Worm (Caenorhabditis elegans) whole organism, L4 larva: ENCODE measurements around the gene tbx-7.

ENCODE experiments used
- F37D6.2 ChIP-seq: sonication (generic microtip); optimal IDR thresholded peaks from 2 replicates; lab custom pipeline; 2016; ENCODE audit warnings: mild to moderate bottlenecking, missing genetic modification characterization, missing compliant biosample characterization
- F44E2.7 ChIP-seq: fragments of 200-800 bp; sonication (Bioruptor generic); IDR thresholded peaks from 2 replicates; pipeline ENCODE4 v2.1.2; 2022; ENCODE audit warnings: missing genetic modification characterization, missing compliant biosample characterization
- F49E8.2 ChIP-seq: sonication (generic microtip); optimal IDR thresholded peaks from 2 replicates; lab custom pipeline; 2016; ENCODE audit warnings: missing compliant biosample characterization, mild to moderate bottlenecking, missing genetic modification characterization, borderline replicate concordance
- Y5F2A.4 ChIP-seq: fragments of 200-800 bp; sonication (Bioruptor generic); optimal IDR thresholded peaks from 2 replicates; lab custom pipeline; 2018; ENCODE audit warnings: mild to moderate bottlenecking, missing genetic modification characterization, missing compliant biosample characterization
- Y75B8A.6 ChIP-seq: fragments of 200-800 bp; sonication (Bioruptor generic); IDR thresholded peaks from 2 replicates; pipeline ENCODE4 v1.3.6; 2022; ENCODE audit warnings: missing genetic modification reagents, missing genetic modification characterization, missing compliant biosample characterization
- ZK337.2 ChIP-seq: fragments of 200-800 bp; sonication (Bioruptor generic); IDR thresholded peaks from 2 replicates; pipeline ENCODE4 v1.3.6; 2022; ENCODE audit warnings: missing genetic modification reagents, missing genetic modification characterization, missing compliant biosample characterization
- aha-1 ChIP-seq: fragments of 150-350 bp; peaks from one replicate; lab custom pipeline; 2014; ENCODE audit warnings: missing biosample characterization, missing genetic modification characterization
- aly-2 ChIP-seq: sonication (generic microtip); optimal IDR thresholded peaks from 2 replicates; lab custom pipeline; 2018; ENCODE audit warnings: missing biosample characterization, missing genetic modification characterization
- arid-1 ChIP-seq: fragments of 200-800 bp; sonication (Bioruptor generic); conservative IDR thresholded peaks from 2 replicates; pipeline ENCODE4 v1.3.6; 2022; ENCODE audit warnings: missing genetic modification reagents, missing genetic modification characterization, missing compliant biosample characterization
- attf-4 ChIP-seq: sonication (generic microtip); optimal IDR thresholded peaks from 3 replicates; lab custom pipeline; 2017; ENCODE audit warnings: missing biosample characterization, missing genetic modification characterization
- ceh-20 ChIP-seq: fragments of 200-800 bp; sonication (Bioruptor generic); IDR thresholded peaks from 2 replicates; pipeline ENCODE4 v1.3.6; 2022; ENCODE audit warnings: missing genetic modification reagents, missing genetic modification characterization, missing compliant biosample characterization
- ceh-32 ChIP-seq: sonication (generic microtip); optimal IDR thresholded peaks from 2 replicates; lab custom pipeline; 2016; ENCODE audit warnings: mild to moderate bottlenecking, missing genetic modification characterization, missing compliant biosample characterization; ENCODE audit not compliant: poor library complexity
- ces-1 ChIP-seq: fragments of 150-350 bp; sonication (generic microtip); optimal IDR thresholded peaks from 4 replicates; lab custom pipeline; 2014; ENCODE audit warnings: missing biosample characterization, missing genetic modification reagents, missing genetic modification characterization
- ctbp-1 ChIP-seq: fragments of 200-800 bp; sonication (Bioruptor generic); IDR thresholded peaks from 2 replicates; pipeline ENCODE4 v1.3.6; 2022; ENCODE audit warnings: missing genetic modification reagents, missing genetic modification characterization, missing compliant biosample characterization
- daf-12 ChIP-seq: fragments of 150-350 bp; optimal IDR thresholded peaks from 2 replicates; lab custom pipeline; 2014; ENCODE audit warnings: missing biosample characterization, missing genetic modification reagents, missing genetic modification characterization
- dmd-6 ChIP-seq: fragments of 200-800 bp; sonication (Bioruptor generic); IDR thresholded peaks from 2 replicates; pipeline ENCODE4 v1.3.6; 2022; ENCODE audit warnings: missing genetic modification reagents, missing genetic modification characterization, missing compliant biosample characterization
- dve-1 ChIP-seq: sonication (generic microtip); optimal IDR thresholded peaks from 2 replicates; lab custom pipeline; 2017; ENCODE audit warnings: antibody characterized with exemption, mild to moderate bottlenecking, missing genetic modification characterization, missing compliant biosample characterization; ENCODE audit not compliant: insufficient read depth
- egl-27 ChIP-seq: sonication (generic microtip); optimal IDR thresholded peaks from 3 replicates; lab custom pipeline; 2017; ENCODE audit warnings: missing biosample characterization, missing genetic modification reagents, missing genetic modification characterization
- egl-43 ChIP-seq: fragments of 200-800 bp; sonication (Bioruptor generic); IDR thresholded peaks from 2 replicates; pipeline ENCODE4 v1.3.6; 2022; ENCODE audit warnings: missing genetic modification reagents, missing genetic modification characterization, missing compliant biosample characterization
- fkh-10 ChIP-seq: fragments of 150-350 bp; optimal IDR thresholded peaks from 2 replicates; lab custom pipeline; 2014; ENCODE audit warnings: missing biosample characterization, missing genetic modification reagents, missing genetic modification characterization
- gei-8 ChIP-seq: fragments of 200-800 bp; sonication (Bioruptor generic); optimal IDR thresholded peaks from 2 replicates; lab custom pipeline; 2018; ENCODE audit warnings: mild to moderate bottlenecking, missing genetic modification characterization, missing compliant biosample characterization
- hif-1 ChIP-seq, 2 experiments: sonication (generic microtip); optimal IDR thresholded peaks; 2 replicates each; lab custom pipeline; 2016 to 2017; ENCODE audit warnings: missing compliant biosample characterization in 2 of 2, missing genetic modification characterization in 2 of 2, missing genetic modification reagents in 2 of 2, missing genotype in 2 of 2, mild to moderate bottlenecking in 1 of 2
- hlh-11 ChIP-seq: fragments of 200-800 bp; sonication (Bioruptor generic); optimal IDR thresholded peaks from 2 replicates; lab custom pipeline; 2018; ENCODE audit warnings: mild to moderate bottlenecking, missing genetic modification characterization, missing compliant biosample characterization
- jun-1 ChIP-seq: fragments of 150-350 bp; optimal IDR thresholded peaks from 2 replicates; lab custom pipeline; 2014; ENCODE audit warnings: missing biosample characterization, missing genetic modification reagents, missing genetic modification characterization
- lin-29 ChIP-seq: fragments of 200-800 bp; sonication (Bioruptor generic); IDR thresholded peaks from 2 replicates; pipeline ENCODE4 v1.3.6; 2022; ENCODE audit warnings: missing genetic modification reagents, missing genetic modification characterization, missing compliant biosample characterization
- lin-38 ChIP-seq: fragments of 200-800 bp; sonication (Bioruptor generic); IDR thresholded peaks from 2 replicates; pipeline ENCODE4 v1.3.6; 2022; ENCODE audit warnings: missing genetic modification reagents, missing genetic modification characterization, missing compliant biosample characterization
- lin-39 ChIP-seq: fragments of 150-350 bp; optimal IDR thresholded peaks from 2 replicates; lab custom pipeline; 2014; ENCODE audit warnings: missing biosample characterization, missing genetic modification reagents, missing genetic modification characterization
- lsy-2 ChIP-seq, 2 experiments: fragments of 150-350 bp in 1 of 2; sonication (generic microtip) in 1 of 2; optimal IDR thresholded peaks; 2 replicates each; lab custom pipeline; 2014 to 2017; ENCODE audit warnings: missing biosample characterization in 2 of 2, missing genetic modification characterization in 2 of 2
- madf-5 ChIP-seq, 2 experiments: fragments of 200-800 bp; sonication (Bioruptor generic); IDR thresholded peaks; 2 replicates each; pipeline ENCODE4 v1.3.6; 2022; ENCODE audit warnings: missing compliant biosample characterization in 2 of 2, missing genetic modification characterization in 2 of 2
- madf-9 ChIP-seq: fragments of 200-800 bp; sonication (Bioruptor generic); conservative IDR thresholded peaks from 2 replicates; pipeline ENCODE4 v1.3.6; 2022; ENCODE audit warnings: missing genetic modification reagents, missing genetic modification characterization, missing compliant biosample characterization
- mdl-1 ChIP-seq, 2 experiments: fragments of 150-350 bp in 1 of 2; sonication (generic microtip) in 1 of 2; optimal IDR thresholded peaks; 2 replicates each; lab custom pipeline; 2014 to 2017; ENCODE audit warnings: missing biosample characterization in 2 of 2, missing genetic modification characterization in 2 of 2
- mdt-29 ChIP-seq: fragments of 200-800 bp; sonication (Bioruptor generic); IDR thresholded peaks from 2 replicates; pipeline ENCODE4 v1.3.6; 2022; ENCODE audit warnings: missing genetic modification reagents, missing genetic modification characterization, missing compliant biosample characterization
- mes-2 ChIP-seq: sonication (generic microtip); optimal IDR thresholded peaks from 2 replicates; lab custom pipeline; 2016; ENCODE audit warnings: missing genotype, mild to moderate bottlenecking, missing genetic modification characterization, missing compliant biosample characterization; ENCODE audit not compliant: poor library complexity, severe bottlenecking
- mxl-2 ChIP-seq: fragments of 200-800 bp; sonication (Bioruptor generic); conservative IDR thresholded peaks from 2 replicates; pipeline ENCODE4 v1.3.6; 2022; ENCODE audit warnings: missing genetic modification reagents, missing genetic modification characterization, missing compliant biosample characterization
- nhr-10 ChIP-seq: fragments of 150-350 bp; optimal IDR thresholded peaks from 2 replicates; lab custom pipeline; 2014; ENCODE audit warnings: missing biosample characterization, missing genetic modification characterization
- nhr-42 ChIP-seq: fragments of 200-800 bp; sonication (Bioruptor generic); IDR thresholded peaks from 2 replicates; pipeline ENCODE4 v1.3.6; 2022; ENCODE audit warnings: missing genetic modification characterization, missing compliant biosample characterization
- nhr-76 ChIP-seq: fragments of 150-350 bp; optimal IDR thresholded peaks from 2 replicates; lab custom pipeline; 2014; ENCODE audit warnings: missing biosample characterization, missing genetic modification characterization
- rbr-2 ChIP-seq: sonication (generic microtip); optimal IDR thresholded peaks from 2 replicates; lab custom pipeline; 2016; ENCODE audit warnings: missing genotype, missing genetic modification characterization, missing compliant biosample characterization
- set-16 ChIP-seq: fragments of 200-800 bp; sonication (Bioruptor generic); IDR thresholded peaks from 2 replicates; pipeline ENCODE4 v1.3.6; 2022; ENCODE audit warnings: missing genetic modification reagents, missing genetic modification characterization, missing compliant biosample characterization
- snpc-4 ChIP-seq: fragments of 150-350 bp; optimal IDR thresholded peaks from 2 replicates; lab custom pipeline; 2014; ENCODE audit warnings: missing biosample characterization, missing genetic modification characterization
- tag-97 ChIP-seq: fragments of 200-800 bp; sonication (Bioruptor generic); IDR thresholded peaks from 2 replicates; pipeline ENCODE4 v1.3.6; 2022; ENCODE audit warnings: missing genetic modification characterization, missing compliant biosample characterization
- tra-1 ChIP-seq: fragments of 200-800 bp; sonication (Bioruptor generic); IDR thresholded peaks from 2 replicates; pipeline ENCODE4 v1.3.6; 2022; ENCODE audit warnings: missing genetic modification reagents, missing genetic modification characterization, missing compliant biosample characterization
- unc-130 ChIP-seq: sonication (generic microtip); optimal IDR thresholded peaks from 2 replicates; lab custom pipeline; 2016; ENCODE audit warnings: missing genetic modification reagents, missing genetic modification characterization, missing compliant biosample characterization
- unc-39 ChIP-seq: sonication (generic microtip); optimal IDR thresholded peaks from 2 replicates; lab custom pipeline; 2017; ENCODE audit warnings: missing biosample characterization, missing genetic modification characterization
- zfp-2 ChIP-seq: sonication (generic microtip); optimal IDR thresholded peaks from 2 replicates; lab custom pipeline; 2016; ENCODE audit warnings: mild to moderate bottlenecking, missing genetic modification characterization, missing compliant biosample characterization
- zfp-3 ChIP-seq: fragments of 200-800 bp; sonication (Bioruptor generic); conservative IDR thresholded peaks from 2 replicates; pipeline ENCODE4 v1.3.6; 2022; ENCODE audit warnings: missing genetic modification reagents, missing genetic modification characterization, missing compliant biosample characterization
- zip-11 ChIP-seq: fragments of 200-800 bp; sonication (Bioruptor generic); IDR thresholded peaks from 2 replicates; pipeline ENCODE4 v1.3.6; 2022; ENCODE audit warnings: missing genetic modification characterization, missing compliant biosample characterization

tbx-7 gene

ce11 chrIII:5992913-5993312, 35.4 kb downstream of the tbx-7 start, which contains the start of gene T04C9.1:
T04C9.1 (plus strand) TSS chrIII:5993213.
- TF ChIP-seq lin-29 (GFP tag; lab: Robert Waterston, UW) = no peak
- TF ChIP-seq tra-1 (GFP tag; lab: Robert Waterston, UW) = no peak
- TF ChIP-seq egl-43 = no peak
- no peak for TF ChIP-seq arid-1 (GFP tag; lab: Robert Waterston, UW)
- no peak for TF ChIP-seq F37D6.2
- no peak for TF ChIP-seq ceh-32 (tag; lab: Kevin White, UChicago)
- TF ChIP-seq unc-39 (tag; lab: Kevin White, UChicago) = no peak
- TF ChIP-seq zfp-3 (GFP tag; lab: Robert Waterston, UW) = no peak
- no peak for TF ChIP-seq ctbp-1 (GFP tag; lab: Robert Waterston, UW)
- TF ChIP-seq gei-8 = no peak
- no peak for TF ChIP-seq nhr-42
- TF ChIP-seq zip-11 = no peak
- no peak for TF ChIP-seq Y75B8A.6
- TF ChIP-seq hif-1 (tag; optimal IDR thresholded peaks at IDR 0.05; lab: Kevin White, UChicago) = no peak
- TF ChIP-seq attf-4 = no peak
- no peak for TF ChIP-seq nhr-10 (tag; lab: Kevin White, UChicago)
- TF ChIP-seq zfp-2 = no peak

DNA sequence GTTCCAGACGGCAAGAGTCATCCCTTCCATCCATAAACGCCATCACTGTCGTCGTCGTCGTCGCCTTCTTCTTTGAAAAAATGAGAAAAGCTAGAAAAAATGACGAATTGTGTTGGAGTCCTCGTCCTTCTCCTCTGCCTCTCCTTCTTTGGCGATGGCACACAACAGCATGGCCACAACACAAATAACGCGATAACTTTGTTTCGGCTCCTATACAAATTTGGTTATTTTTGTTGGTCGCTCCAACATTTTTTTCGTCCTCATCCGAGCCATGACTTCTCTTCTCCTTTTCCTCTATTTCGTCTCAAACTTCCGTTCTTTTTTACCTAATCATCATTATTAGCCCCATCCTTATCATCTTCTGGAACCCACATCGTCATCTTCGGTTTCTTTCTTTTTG, 36.3 kb downstream of the tbx-7 start:
- TF ChIP-seq ctbp-1 (GFP tag; lab: Robert Waterston, UW) (0 out of 2 replicates have a peak, but pooled peaks have one; percentile 36), rbr-2 (tag; lab: Kevin White, UChicago) (peak; percentile 16), Y5F2A.4 (no peak), madf-5 (GFP tag; IDR thresholded peaks at IDR 0.05; lab: Robert Waterston, UW) (no peak), mes-2 (tag; lab: Kevin White, UChicago) (no peak), nhr-10 (tag; lab: Kevin White, UChicago) (no peak), snpc-4 (no peak), F49E8.2 (tag; lab: Kevin White, UChicago) (no peak), madf-9 (GFP tag; lab: Robert Waterston, UW) (no peak), F44E2.7 (GFP tag; lab: Robert Waterston, UW) (no peak), set-16 (GFP tag; lab: Robert Waterston, UW) (no peak), mdt-29 (GFP tag; lab: Robert Waterston, UW) (no peak), tag-97 (GFP tag; lab: Robert Waterston, UW) (no peak), lin-38 (GFP tag; lab: Robert Waterston, UW) (no peak), jun-1 (no peak), lsy-2 (tag; optimal IDR thresholded peaks at IDR 0.05; lab: Kevin White, UChicago) (peak in 1 of 2 experiments; percentile 7), mxl-2 (GFP tag; lab: Robert Waterston, UW) (no peak), ces-1 (GFP tag; lab: Kevin White, UChicago) (peak; percentile 88), lin-39 (tag; lab: Kevin White, UChicago) (no peak)

- no peak for TF ChIP-seq unc-130 (GFP tag; lab: Kevin White, UChicago)
- no peak for TF ChIP-seq nhr-76 (tag; lab: Kevin White, UChicago)
- no peak for TF ChIP-seq ZK337.2 (GFP tag; lab: Robert Waterston, UW)
- TF ChIP-seq dmd-6 (GFP tag; lab: Robert Waterston, UW) = peak; percentile 51; the same call in 1 of the 2 replicates
- peak; percentile 55 for TF ChIP-seq fkh-10 (GFP tag; lab: Kevin White, UChicago)
- TF ChIP-seq zfp-3 (GFP tag; lab: Robert Waterston, UW) = no peak
- TF ChIP-seq gei-8 = no peak
- no peak for TF ChIP-seq nhr-10 (tag; lab: Kevin White, UChicago)
- peak; percentile 82 for TF ChIP-seq aha-1 (tag; lab: Kevin White, UChicago)
- TF ChIP-seq egl-27 = no peak
- peak; percentile 44 for TF ChIP-seq hlh-11 (tag; lab: Kevin White, UChicago)
- no peak for TF ChIP-seq arid-1 (GFP tag; lab: Robert Waterston, UW)
- TF ChIP-seq mdl-1 (tag; optimal IDR thresholded peaks at IDR 0.05; lab: Kevin White, UChicago) = no peak
- TF ChIP-seq daf-12 (tag; lab: Kevin White, UChicago) = no peak
- no peak for TF ChIP-seq lin-38 (GFP tag; lab: Robert Waterston, UW)
- TF ChIP-seq madf-5 (GFP tag; IDR thresholded peaks at IDR 0.05; lab: Robert Waterston, UW) = no peak
- TF ChIP-seq dve-1 = peak; percentile 50
- no peak for TF ChIP-seq tra-1 (GFP tag; lab: Robert Waterston, UW)
- no peak for TF ChIP-seq aly-2
- TF ChIP-seq ceh-20 = peak; percentile 57; the same call in 1 of the 2 replicates
These were observed 37.0 kb downstream of the tbx-7 start, which contains the start of gene T04C9.2 for ce11 chrIII:5991142-5991930. T04C9.2 (plus strand) TSS chrIII:5991880.
